Worm (Caenorhabditis elegans) whole organism, L4/young adult: ENCODE data around the gene Y46H3A.5.

ENCODE experiments used
- W03F9.2 ChIP-seq: fragments of 150-350 bp; optimal IDR thresholded peaks from 2 replicates; lab custom pipeline; 2014; ENCODE audit warnings: missing biosample characterization, missing genetic modification characterization
- dao-5 ChIP-seq: sonication (generic microtip); optimal IDR thresholded peaks from 2 replicates; lab custom pipeline; 2016; ENCODE audit warnings: missing genotype, missing genetic modification characterization, moderate library complexity, missing compliant biosample characterization

ce11 chrV:1855087-1855486 lies 40.4 kb upstream of the Y46H3A.5 start:
- TF ChIP-seq W03F9.2 (tag; lab: Kevin White, UChicago) (no peak), dao-5 (tag; lab: Kevin White, UChicago) (no peak)
